Worm (Caenorhabditis elegans): Measurements from ENCODE around the gene str-116.

- TF ChIP-seq pha-4 (tag; optimal IDR thresholded peaks at IDR 0.05) (no peak), unc-39 (tag; optimal IDR thresholded peaks at IDR 0.05) (no peak), mls-2 (tag; optimal IDR thresholded peaks at IDR 0.05) (no peak), blmp-1 (tag; optimal IDR thresholded peaks at IDR 0.05) (no peak), nhr-28 (tag; optimal IDR thresholded peaks at IDR 0.05) (no peak), snpc-4 (tag; optimal IDR thresholded peaks at IDR 0.05) (no peak), unc-62 (GFP tag; optimal IDR thresholded peaks at IDR 0.05) (no peak), elt-3 (tag; optimal IDR thresholded peaks at IDR 0.05) (no peak)
Measured at ce11 chrV:11245029-11245428, 21.8 kb upstream of the str-116 start.
